Worm (Caenorhabditis elegans) whole organism, mixed stage, embryonic: ENCODE results near the gene hecw-1.

Experiments used
- blmp-1 ChIP-seq: fragments of 150-350 bp; optimal IDR thresholded peaks from 2 replicates; lab custom pipeline; 2014; ENCODE audit warnings: missing biosample characterization, missing genetic modification characterization
- ces-1 ChIP-seq: fragments of 150-350 bp; optimal IDR thresholded peaks from 2 replicates; lab custom pipeline; 2014; ENCODE audit warnings: missing biosample characterization, missing genetic modification reagents, missing genetic modification characterization
- cnd-1 ChIP-seq: fragments of 200-800 bp; sonication (Bioruptor generic); optimal IDR thresholded peaks from 2 replicates; lab custom pipeline; 2018; ENCODE audit warnings: mild to moderate bottlenecking, missing genetic modification characterization, missing compliant biosample characterization
- lin-13 ChIP-seq: fragments of 150-350 bp; optimal IDR thresholded peaks from 2 replicates; lab custom pipeline; 2014; ENCODE audit warnings: missing biosample characterization, missing genetic modification characterization
- nhr-12 ChIP-seq: fragments of 150-350 bp; optimal IDR thresholded peaks from 2 replicates; lab custom pipeline; 2014; ENCODE audit warnings: missing biosample characterization, missing genetic modification characterization
- sptf-1 ChIP-seq: sonication (generic microtip); optimal IDR thresholded peaks from 2 replicates; lab custom pipeline; 2017; ENCODE audit warnings: mild to moderate bottlenecking, missing genetic modification characterization, moderate library complexity, missing compliant biosample characterization

DNA sequence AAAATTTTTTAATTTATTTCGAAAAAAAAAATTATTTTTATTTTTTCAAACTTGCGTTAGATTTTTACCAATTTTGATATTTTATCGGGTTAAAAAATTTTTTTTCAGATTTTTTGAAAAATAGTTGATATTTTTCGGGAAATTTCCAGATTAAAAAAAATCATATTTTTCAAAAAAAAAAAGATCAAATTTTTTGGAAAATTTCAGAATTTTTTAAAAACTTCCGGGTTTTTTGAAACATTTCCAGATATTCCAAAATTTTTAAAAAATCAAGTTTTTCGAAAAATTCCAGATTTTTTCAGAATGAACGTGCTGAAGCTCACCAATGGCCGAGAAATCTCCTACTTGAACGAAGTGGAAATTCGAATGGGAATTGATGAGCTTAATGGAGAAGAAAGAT, 35.7 kb upstream of the hecw-1 start, which contains the start of gene metl-18:
- TF ChIP-seq sptf-1 (tag; lab: Kevin White, UChicago) (no peak), cnd-1 (no peak), ces-1 (GFP tag; lab: Kevin White, UChicago) (no peak), nhr-12 (tag; lab: Kevin White, UChicago) (no peak), blmp-1 (tag; lab: Kevin White, UChicago) (no peak), lin-13 (tag; lab: Kevin White, UChicago) (no peak)
